Worm (Caenorhabditis elegans): Measurements from ENCODE around the gene M151.2.

The M151.2 gene

DNA sequence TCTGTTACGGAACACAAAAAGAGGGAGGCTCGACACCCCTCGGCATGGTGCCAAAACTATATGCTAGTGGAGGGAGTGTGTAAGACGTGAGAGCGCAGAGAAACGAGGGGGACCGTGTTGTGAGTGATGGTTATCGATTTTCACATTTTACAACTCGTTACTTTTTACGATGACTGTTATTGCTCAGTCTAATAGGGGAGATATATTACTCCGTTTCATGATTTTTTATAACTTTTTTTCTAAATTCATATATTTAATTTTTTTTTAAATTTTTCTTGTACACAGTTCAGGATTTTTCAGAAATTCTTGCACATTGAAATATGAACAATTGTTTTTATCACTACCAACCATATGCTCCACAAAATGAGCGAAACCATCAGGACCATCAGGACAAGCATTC lies 24.5 kb downstream of the M151.2 start, which contains the start of gene F19B10.5:
Gene F19B10.5 (plus strand): TSS at position 301 of the 400 bp plus-strand sequence.
- no peak for TF ChIP-seq unc-62 (GFP tag; optimal IDR thresholded peaks at IDR 0.05)

DNA sequence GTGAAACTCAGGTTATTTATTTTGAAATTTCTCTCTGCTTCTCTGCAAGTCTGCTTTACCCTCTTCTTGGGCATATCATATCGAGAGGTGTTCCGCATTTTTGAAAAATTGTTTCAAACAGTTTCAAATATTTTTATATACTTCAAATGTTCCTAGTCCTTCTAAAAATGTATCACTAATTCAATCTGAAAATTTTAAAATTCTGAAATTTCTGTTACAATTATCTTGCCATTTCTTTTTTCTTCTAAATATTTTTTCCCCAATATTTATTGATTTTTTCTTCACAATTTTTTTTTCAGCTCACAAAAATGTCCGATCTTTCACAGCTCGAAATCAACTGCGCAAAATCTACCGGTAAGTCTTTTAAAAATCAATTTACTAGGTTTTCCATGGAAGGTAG lies 28.9 kb downstream of the M151.2 start, which contains the start of gene F19B10.4:
Gene F19B10.4 (plus strand): TSS at position 301 of the 400 bp plus-strand sequence.
- TF ChIP-seq unc-62 (GFP tag; optimal IDR thresholded peaks at IDR 0.05), result no peak

DNA sequence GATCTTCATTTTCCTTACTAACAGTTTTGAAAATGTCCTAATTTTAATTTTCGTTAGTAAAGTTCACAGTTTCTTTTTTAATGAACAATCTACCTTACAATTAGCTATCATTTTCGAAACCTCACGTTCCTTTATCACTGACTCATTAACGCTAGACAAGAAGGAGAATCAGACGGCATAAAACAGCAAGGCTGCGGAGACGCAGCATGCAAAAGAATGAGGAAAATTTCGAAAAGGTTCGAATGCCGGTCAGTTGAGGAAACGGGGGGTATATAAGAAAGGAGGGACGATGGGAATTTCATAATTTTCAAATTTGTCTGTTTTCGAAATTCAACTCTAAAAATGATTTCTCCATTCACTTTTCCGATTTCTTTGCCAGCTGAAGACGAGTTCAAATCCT lies 31.0 kb downstream of the M151.2 start, which contains the start of gene F19B10.13:
Gene F19B10.13 (plus strand): TSS at position 343 of the 400 bp plus-strand sequence.
- TF ChIP-seq unc-62 (GFP tag; optimal IDR thresholded peaks at IDR 0.05), result no peak

DNA sequence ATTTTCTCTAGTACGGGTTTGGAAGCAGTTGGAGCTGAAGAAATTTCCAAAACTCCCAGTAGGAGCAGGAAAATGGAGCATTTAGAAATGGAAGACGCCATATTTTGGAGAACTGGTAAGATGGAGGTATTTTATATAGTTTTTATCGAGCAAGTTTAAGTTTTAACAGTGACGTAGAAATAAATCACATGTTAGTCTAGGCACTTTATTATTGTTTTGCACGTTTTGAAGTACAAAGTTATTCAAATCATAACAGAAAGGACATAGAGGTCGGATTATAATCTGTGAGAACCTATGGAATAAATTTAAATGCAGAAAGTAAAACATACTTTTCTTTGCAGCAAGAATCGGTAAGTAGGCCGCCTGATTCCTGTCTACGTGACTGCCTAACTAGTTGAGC lies 32.9 kb downstream of the M151.2 start, which contains the start of gene F19B10.6:
Gene F19B10.6 (minus strand): TSS at position 101 of the 400 bp plus-strand sequence.
- TF ChIP-seq unc-62 (GFP tag; optimal IDR thresholded peaks at IDR 0.05), result no peak

DNA sequence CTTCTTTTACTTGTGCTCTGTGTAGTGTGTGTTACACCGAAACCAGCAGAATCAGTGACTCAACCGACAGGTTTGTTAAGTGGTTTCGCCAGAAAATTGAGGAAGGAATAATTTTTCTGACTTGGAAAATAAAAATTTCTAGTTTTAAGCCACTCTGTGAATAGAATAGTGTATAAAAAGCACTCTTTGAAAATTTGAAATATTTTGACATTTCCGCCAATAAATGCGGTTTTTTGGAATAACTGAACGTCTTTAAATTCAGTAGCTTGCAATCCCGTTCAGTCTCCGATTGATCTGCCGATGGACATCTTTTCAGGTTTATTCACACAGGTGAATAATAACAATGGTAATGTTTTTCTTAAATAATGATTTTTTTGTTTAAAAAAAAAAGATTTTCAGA lies 33.6 kb downstream of the M151.2 start, which contains the start of gene F19B10.3:
Gene F19B10.3 (plus strand): TSS at position 301 of the 400 bp plus-strand sequence.
- TF ChIP-seq unc-62 (GFP tag; optimal IDR thresholded peaks at IDR 0.05), result no peak

DNA sequence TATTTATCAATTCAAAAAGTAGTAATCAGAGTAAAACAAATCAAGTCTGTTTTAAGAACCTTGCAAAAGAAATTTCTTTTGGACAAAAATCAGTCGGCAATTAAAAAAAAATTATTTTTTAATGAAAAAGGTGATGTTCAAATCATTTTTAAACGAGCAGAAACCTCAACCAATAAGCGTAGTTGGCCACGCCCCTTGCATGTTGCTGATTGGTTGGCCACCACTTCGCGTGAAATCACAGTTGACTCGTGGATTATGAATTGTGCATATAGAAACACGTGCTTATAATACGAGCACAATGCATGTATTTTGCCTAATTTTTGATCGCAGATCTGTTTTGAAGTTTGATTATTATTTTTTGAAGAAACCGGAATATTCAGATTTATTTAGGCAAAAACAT lies 34.3 kb downstream of the M151.2 start:
- TF ChIP-seq unc-62 (GFP tag; optimal IDR thresholded peaks at IDR 0.05), result no peak

DNA sequence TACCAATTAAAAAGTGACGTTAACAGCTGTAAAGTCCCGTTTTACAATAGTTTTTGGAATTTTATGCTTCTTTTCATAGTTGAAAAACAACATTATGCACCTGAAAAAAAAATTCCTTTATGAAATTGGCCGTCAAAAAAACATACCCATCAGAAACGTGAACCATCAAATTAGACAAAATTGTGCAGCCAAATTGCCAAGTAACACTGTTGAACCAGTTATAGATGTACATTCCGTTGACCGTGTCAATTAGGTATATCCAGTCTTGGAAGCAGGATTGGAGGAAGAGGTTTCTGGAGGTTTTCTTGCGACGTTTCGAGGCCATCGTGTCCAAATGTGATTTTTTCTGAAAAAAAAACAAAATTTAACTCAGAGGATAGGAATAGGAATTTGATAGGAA lies 38.4 kb downstream of the M151.2 start, which contains the start of gene srx-97:
Gene srx-97 (minus strand): TSS at position 101 of the 400 bp plus-strand sequence.
- no peak for TF ChIP-seq unc-62 (GFP tag; optimal IDR thresholded peaks at IDR 0.05)

DNA sequence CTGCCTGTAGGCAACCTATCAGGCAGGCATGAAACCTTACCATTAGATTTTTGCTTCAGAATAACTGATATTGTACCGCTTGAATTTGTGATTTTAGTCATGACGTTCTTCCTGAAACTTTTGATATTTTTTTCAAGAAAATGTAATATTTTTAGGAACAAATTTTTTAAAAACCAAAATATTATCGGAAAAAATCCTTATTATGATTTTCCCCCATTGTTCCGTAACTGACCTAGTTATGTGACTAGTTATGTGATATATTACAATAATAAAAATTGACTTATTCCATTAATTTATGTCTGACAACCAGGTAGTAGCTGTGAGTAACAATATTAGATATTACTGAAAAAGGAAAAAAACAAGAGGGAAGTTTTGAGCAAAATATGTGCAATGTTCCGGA lies 40.0 kb downstream of the M151.2 start, which contains the start of gene srx-98:
Gene srx-98 (minus strand): TSS at position 101 of the 400 bp plus-strand sequence.
- TF ChIP-seq unc-62 (GFP tag; optimal IDR thresholded peaks at IDR 0.05), result no peak

DNA sequence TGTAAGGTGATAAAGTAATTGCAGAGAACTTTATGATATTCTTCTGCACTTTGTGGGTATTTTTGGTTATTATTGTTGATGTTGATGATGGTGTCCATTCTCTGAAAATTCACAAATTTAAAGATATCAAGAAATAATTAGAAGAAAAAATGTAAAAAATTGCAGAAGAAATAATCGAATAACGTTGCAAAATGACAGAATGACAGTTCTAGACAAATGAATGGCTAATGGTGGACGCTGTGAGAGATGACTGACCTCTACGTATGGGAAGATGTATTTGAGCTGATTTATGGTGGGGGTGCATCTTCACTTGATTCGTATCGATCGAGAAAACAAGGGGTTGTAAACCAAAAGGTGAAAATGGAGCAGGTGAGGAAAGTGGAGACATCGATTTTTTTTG lies 42.6 kb downstream of the M151.2 start, which contains the start of gene sea-1:
Gene sea-1 (minus strand): TSS at position 101 of the 400 bp plus-strand sequence.
- TF ChIP-seq unc-62 (GFP tag; optimal IDR thresholded peaks at IDR 0.05), result no peak

DNA sequence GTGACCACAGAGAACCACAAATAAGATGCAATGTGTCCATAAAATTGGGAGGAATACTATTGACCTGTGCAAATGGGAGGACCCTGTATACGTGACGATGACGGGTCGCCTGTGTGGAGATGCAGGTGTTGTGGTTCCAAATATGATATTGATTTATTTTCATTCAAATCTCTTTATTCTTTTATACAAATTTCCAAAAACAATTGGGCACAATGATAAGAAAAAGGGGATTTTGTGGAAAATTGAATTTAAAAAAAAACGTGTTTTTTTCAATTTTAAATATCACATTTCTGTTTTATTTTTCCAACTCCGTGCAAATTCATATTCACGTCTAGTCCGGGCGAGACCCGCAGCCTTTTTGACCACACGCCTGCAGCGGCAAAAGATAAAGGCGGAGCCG lies 44.3 kb downstream of the M151.2 start, which contains the start of gene F19B10.2:
Gene F19B10.2 (plus strand): TSS at position 301 of the 400 bp plus-strand sequence.
- TF ChIP-seq unc-62 (GFP tag; optimal IDR thresholded peaks at IDR 0.05), result no peak

DNA sequence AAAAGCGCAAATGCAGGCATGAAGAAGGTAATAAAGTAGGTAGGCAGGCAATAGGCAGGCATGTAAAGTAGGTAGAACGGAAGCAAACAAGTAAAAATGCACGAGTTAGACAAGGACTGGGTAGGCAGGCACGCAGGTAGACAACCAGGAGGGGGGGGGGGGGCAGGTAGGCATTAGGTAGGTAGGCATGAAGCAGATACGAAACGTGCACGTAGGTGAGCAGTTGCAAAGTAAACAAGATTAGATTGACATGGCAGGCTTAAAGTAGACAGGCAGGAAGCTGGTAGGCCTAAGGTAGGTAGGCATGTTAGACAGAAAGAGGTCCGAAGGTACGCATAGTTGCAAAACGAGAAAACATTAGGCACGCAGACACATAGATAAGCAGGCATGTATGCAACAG lies 48.1 kb downstream of the M151.2 start:
- TF ChIP-seq unc-62 (GFP tag; optimal IDR thresholded peaks at IDR 0.05), result no peak

DNA sequence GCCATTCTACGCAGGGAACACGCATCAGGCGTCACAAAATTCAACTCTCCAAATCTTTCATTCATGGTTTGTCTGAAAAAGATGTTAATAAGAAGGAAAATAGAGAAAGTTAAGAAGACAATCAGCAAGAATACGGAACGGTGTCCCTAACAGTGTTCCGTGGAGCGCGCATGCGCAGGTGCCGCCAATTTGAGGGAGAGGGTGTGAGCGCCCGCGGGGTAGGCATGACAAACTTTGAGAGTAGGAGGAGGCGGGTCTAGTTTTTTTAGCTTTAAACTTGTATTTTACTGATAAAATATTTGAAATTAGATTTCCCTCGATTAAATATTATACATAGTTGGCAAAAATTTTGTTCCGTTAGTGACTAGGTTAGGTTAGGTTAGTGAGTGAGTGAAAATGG lies 49.5 kb downstream of the M151.2 start:
- TF ChIP-seq unc-62 (GFP tag; optimal IDR thresholded peaks at IDR 0.05), result no peak

DNA sequence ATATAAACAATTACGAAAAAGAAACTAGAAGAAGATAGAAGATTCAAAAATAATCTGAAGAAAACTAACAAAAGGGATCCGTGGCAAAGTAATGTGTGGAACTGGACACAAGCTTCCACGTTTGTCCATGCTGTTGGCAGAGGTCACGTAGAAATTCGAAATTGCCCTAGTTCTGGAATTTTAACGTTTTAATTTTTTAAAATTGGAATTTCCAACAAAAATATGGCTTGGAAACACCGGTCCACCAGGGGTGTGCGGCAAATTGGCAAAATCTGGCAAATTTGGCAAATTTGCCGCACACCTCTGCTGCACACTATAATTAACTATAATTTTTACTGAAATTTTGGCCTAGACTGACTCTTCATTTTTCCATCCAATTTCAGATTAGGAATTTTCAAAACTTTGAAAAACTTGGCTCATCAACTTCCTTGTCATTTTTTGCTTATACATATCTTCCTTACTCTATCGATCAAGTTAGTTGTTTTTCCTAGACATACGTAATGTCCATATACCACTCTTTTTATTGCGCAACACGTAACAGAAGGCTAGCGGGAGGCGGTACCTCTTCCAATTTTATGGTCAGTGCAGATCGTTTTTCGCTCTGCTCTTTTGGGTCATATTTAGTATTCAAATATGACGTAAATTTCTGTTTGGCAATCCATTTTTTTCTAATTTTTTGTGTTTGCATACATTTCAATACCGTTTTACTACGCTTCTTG lies 50.6 kb downstream of the M151.2 start, which contains the start of gene F19B10.10:
Gene F19B10.10 (minus strand): TSS at position 51 of the 719 bp plus-strand sequence.
- TF ChIP-seq unc-62 (GFP tag; optimal IDR thresholded peaks at IDR 0.05), result no peak

DNA sequence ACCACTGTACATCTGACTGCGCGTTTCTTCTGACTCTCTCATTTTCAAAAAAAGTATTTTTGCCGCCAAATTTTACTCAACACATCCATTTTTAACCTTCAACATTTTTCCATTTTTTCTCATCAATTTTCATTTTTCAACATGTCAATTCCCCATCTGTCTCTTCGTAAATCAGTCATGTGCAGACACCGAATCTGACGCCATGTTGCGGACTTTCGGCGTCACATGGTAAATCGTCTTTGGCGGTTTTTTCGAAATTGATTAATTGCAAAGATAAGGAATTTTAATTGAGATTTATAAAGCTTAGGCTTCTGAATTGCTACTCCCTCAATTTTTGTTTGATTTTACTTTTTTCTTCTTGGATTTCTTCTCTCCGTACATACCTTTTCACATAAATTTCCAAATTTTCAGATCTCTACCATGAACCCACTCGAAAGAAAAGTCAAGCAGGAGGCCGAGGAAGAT lies 51.9 kb downstream of the M151.2 start, which contains the start of gene F19B10.1:
Gene F19B10.1 (plus strand): TSS at position 415 of the 465 bp plus-strand sequence.
- no peak for TF ChIP-seq unc-62 (GFP tag; optimal IDR thresholded peaks at IDR 0.05)

DNA sequence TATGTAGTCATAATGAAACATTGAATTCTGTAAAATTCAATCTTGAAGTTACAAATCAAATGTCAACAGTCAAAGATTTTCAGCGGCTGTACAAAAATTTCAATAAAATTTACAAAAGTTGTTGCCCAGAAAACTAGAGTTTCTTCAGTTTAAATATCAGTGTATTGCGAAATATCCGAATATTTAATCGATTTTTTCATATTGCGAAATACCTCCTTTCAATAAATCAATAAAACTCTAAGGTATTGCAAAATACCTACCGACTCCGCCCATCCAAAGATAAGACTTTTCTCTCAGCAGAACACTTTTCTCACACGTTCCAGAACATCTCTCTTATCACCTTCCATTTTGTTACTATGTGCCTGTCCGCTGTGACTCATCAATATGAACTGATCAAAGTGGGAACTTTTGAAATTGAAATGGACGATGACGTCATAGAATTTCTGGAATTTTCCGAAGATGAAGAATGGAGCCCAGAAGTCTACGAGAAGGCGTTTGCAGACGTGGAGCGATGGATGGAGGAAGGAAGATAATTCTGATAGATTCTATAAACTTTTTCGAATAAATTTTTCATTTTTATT lies 53.7 kb downstream of the M151.2 start:
- TF ChIP-seq unc-62 (GFP tag; optimal IDR thresholded peaks at IDR 0.05), result no peak
